Worm (Caenorhabditis elegans) whole organism, L2 larva: Measurements from ENCODE around the gene M199.135.

Experiments
- C34F6.9 ChIP-seq: fragments of 150-350 bp; optimal IDR thresholded peaks from 2 replicates; lab custom pipeline; 2014; ENCODE audit warnings: missing biosample characterization, missing genetic modification characterization
- R02D3.7 ChIP-seq: fragments of 150-350 bp; optimal IDR thresholded peaks from 2 replicates; lab custom pipeline; 2014; ENCODE audit warnings: missing biosample characterization, missing genetic modification characterization
- Y55F3AM.14 ChIP-seq: fragments of 200-800 bp; sonication (Bioruptor generic); optimal IDR thresholded peaks from 2 replicates; lab custom pipeline; 2018; ENCODE audit warnings: mild to moderate bottlenecking, missing genetic modification characterization, missing compliant biosample characterization
- alr-1 ChIP-seq: fragments of 150-350 bp; optimal IDR thresholded peaks from 2 replicates; lab custom pipeline; 2014; ENCODE audit warnings: missing biosample characterization, missing genetic modification characterization
- ama-1 ChIP-seq: fragments of 150-350 bp; optimal IDR thresholded peaks from 2 replicates; lab custom pipeline; 2018; ENCODE audit warnings: inconsistent platforms
- ceh-16 ChIP-seq: fragments of 150-350 bp; optimal IDR thresholded peaks from 2 replicates; lab custom pipeline; 2014; ENCODE audit warnings: missing biosample characterization, missing genetic modification characterization
- crh-2 ChIP-seq: sonication (generic microtip); optimal IDR thresholded peaks from 2 replicates; lab custom pipeline; 2017; ENCODE audit warnings: missing biosample characterization, missing genetic modification characterization
- dmd-4 ChIP-seq: sonication (generic microtip); optimal IDR thresholded peaks from 2 replicates; lab custom pipeline; 2017; ENCODE audit warnings: missing biosample characterization, missing genetic modification characterization
- egl-27 ChIP-seq: sonication (generic microtip); optimal IDR thresholded peaks from 3 replicates; lab custom pipeline; 2017; ENCODE audit warnings: missing biosample characterization, missing genetic modification reagents, missing genetic modification characterization
- elt-1 ChIP-seq: fragments of 150-350 bp; optimal IDR thresholded peaks from 2 replicates; lab custom pipeline; 2014; ENCODE audit warnings: missing biosample characterization, missing genetic modification characterization
- fos-1 ChIP-seq: fragments of 150-350 bp; optimal IDR thresholded peaks from 2 replicates; lab custom pipeline; 2014; ENCODE audit warnings: missing biosample characterization, missing genetic modification characterization
- gmeb-1 ChIP-seq: fragments of 150-350 bp; optimal IDR thresholded peaks from 2 replicates; lab custom pipeline; 2014; ENCODE audit warnings: missing biosample characterization, missing genetic modification characterization
- lin-11 ChIP-seq: fragments of 150-350 bp; sonication (generic microtip); optimal IDR thresholded peaks from 2 replicates; lab custom pipeline; 2014; ENCODE audit warnings: missing biosample characterization, missing genetic modification characterization, inconsistent platforms, mixed read lengths
- lin-13 ChIP-seq: fragments of 150-350 bp; optimal IDR thresholded peaks from 2 replicates; lab custom pipeline; 2014; ENCODE audit warnings: missing biosample characterization, missing genetic modification reagents, missing genetic modification characterization
- lin-39 ChIP-seq: fragments of 150-350 bp; optimal IDR thresholded peaks from 2 replicates; lab custom pipeline; 2014; ENCODE audit warnings: missing biosample characterization, missing genetic modification reagents, missing genetic modification characterization
- lsy-2 ChIP-seq, 2 experiments: fragments of 150-350 bp in 1 of 2; sonication (generic microtip) in 1 of 2; optimal IDR thresholded peaks; 2 replicates each; lab custom pipeline; 2014 to 2017; ENCODE audit warnings: missing biosample characterization in 2 of 2, missing genetic modification characterization in 2 of 2
- mab-5 ChIP-seq: fragments of 150-350 bp; optimal IDR thresholded peaks from 2 replicates; lab custom pipeline; 2014; ENCODE audit warnings: missing biosample characterization, missing genetic modification characterization
- mbf-1 ChIP-seq: sonication (generic microtip); optimal IDR thresholded peaks from 2 replicates; lab custom pipeline; 2017; ENCODE audit warnings: missing biosample characterization, missing genetic modification characterization
- mdl-1 ChIP-seq, 2 experiments: fragments of 150-350 bp in 1 of 2; sonication (generic microtip) in 1 of 2; optimal IDR thresholded peaks; 2 replicates each; lab custom pipeline; 2017; ENCODE audit warnings: missing biosample characterization in 2 of 2, missing genetic modification characterization in 2 of 2
- nhr-10 ChIP-seq: sonication (generic microtip); optimal IDR thresholded peaks from 2 replicates; lab custom pipeline; 2017; ENCODE audit warnings: missing biosample characterization, missing genetic modification characterization
- nhr-12 ChIP-seq: fragments of 150-350 bp; optimal IDR thresholded peaks from 2 replicates; lab custom pipeline; 2014; ENCODE audit warnings: missing biosample characterization, missing genetic modification characterization
- nhr-23 ChIP-seq: fragments of 150-350 bp; optimal IDR thresholded peaks from 2 replicates; lab custom pipeline; 2014; ENCODE audit warnings: missing biosample characterization, missing genetic modification reagents, missing genetic modification characterization
- nhr-25 ChIP-seq: fragments of 150-350 bp; sonication (generic microtip); optimal IDR thresholded peaks from 3 replicates; lab custom pipeline; 2014; ENCODE audit warnings: missing biosample characterization, missing genetic modification characterization
- nhr-6 ChIP-seq: fragments of 150-350 bp; optimal IDR thresholded peaks from 2 replicates; lab custom pipeline; 2014; ENCODE audit warnings: missing biosample characterization, missing genetic modification characterization
- nhr-77 ChIP-seq: fragments of 150-350 bp; optimal IDR thresholded peaks from 2 replicates; lab custom pipeline; 2014; ENCODE audit warnings: missing biosample characterization, missing genetic modification characterization
- peb-1 ChIP-seq: fragments of 150-350 bp; optimal IDR thresholded peaks from 2 replicates; lab custom pipeline; 2014; ENCODE audit warnings: missing biosample characterization, missing genetic modification characterization
- sem-4 ChIP-seq: fragments of 150-350 bp; optimal IDR thresholded peaks from 2 replicates; lab custom pipeline; 2014; ENCODE audit warnings: missing biosample characterization, missing genetic modification reagents, missing genetic modification characterization
- skn-1 ChIP-seq: sonication (generic microtip); optimal IDR thresholded peaks from 2 replicates; lab custom pipeline; 2017; ENCODE audit warnings: missing biosample characterization, missing genetic modification characterization
- sma-3 ChIP-seq: sonication (generic microtip); optimal IDR thresholded peaks from 2 replicates; lab custom pipeline; 2016; ENCODE audit warnings: missing genetic modification reagents, missing genetic modification characterization, missing compliant biosample characterization
- sma-9 ChIP-seq, 2 experiments: fragments of 150-350 bp in 1 of 2; sonication (generic microtip) in 1 of 2; optimal IDR thresholded peaks; 2 replicates each; lab custom pipeline; 2014 to 2016; ENCODE audit warnings: missing genetic modification characterization in 2 of 2, mild to moderate bottlenecking in 1 of 2, missing biosample characterization in 1 of 2, missing compliant biosample characterization in 1 of 2, missing genetic modification reagents in 1 of 2, moderate library complexity in 1 of 2
- snpc-4 ChIP-seq: fragments of 150-350 bp; optimal IDR thresholded peaks from 2 replicates; lab custom pipeline; 2014; ENCODE audit warnings: missing biosample characterization, missing genetic modification characterization
- unc-39 ChIP-seq: fragments of 150-350 bp; optimal IDR thresholded peaks from 2 replicates; lab custom pipeline; 2014; ENCODE audit warnings: missing biosample characterization, missing genetic modification characterization
- unc-55 ChIP-seq: fragments of 150-350 bp; sonication (generic microtip); optimal IDR thresholded peaks from 3 replicates; lab custom pipeline; 2014; ENCODE audit warnings: missing biosample characterization, missing genetic modification reagents, missing genetic modification characterization
- unc-62 ChIP-seq: fragments of 150-350 bp; optimal IDR thresholded peaks from 2 replicates; lab custom pipeline; 2014; ENCODE audit warnings: missing biosample characterization, missing genetic modification reagents, missing genetic modification characterization
- zag-1 ChIP-seq: fragments of 150-350 bp; optimal IDR thresholded peaks from 2 replicates; lab custom pipeline; 2014; ENCODE audit warnings: missing biosample characterization, missing genetic modification characterization
- ztf-11 ChIP-seq: sonication (generic microtip); optimal IDR thresholded peaks from 2 replicates; lab custom pipeline; 2017; ENCODE audit warnings: missing biosample characterization, missing genetic modification characterization
- ztf-4 ChIP-seq: fragments of 150-350 bp; optimal IDR thresholded peaks from 2 replicates; lab custom pipeline; 2014; ENCODE audit warnings: missing biosample characterization, missing genetic modification characterization

The M199.135 gene

DNA sequence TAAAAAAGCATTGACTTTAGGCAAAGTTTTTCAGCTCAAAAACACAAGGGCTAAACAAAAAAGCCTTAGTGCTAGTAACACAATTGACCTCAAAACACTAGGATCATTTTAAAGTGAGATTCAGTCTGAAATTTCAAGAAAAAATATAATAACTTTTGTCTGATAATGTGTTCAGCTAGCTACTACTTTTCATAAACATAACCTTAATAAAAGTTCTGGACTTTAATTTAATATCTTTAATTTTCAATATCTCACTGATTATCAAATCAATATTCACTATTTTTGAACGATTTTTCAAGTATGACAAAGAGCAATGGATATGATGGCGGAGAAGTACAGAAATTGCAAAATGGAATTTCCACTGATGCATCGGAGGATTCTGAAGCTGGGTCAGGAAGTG is at the start of gene M199.135:
TSS of gene M199.135 (plus strand) at position 301 of the 400 bp plus-strand sequence.
- TF ChIP-seq nhr-12 (tag; lab: Kevin White, UChicago) (no peak), nhr-6 (tag; lab: Kevin White, UChicago) (no peak), sma-3 (no peak), lin-11 (tag; lab: Kevin White, UChicago) (no peak), skn-1 (tag; lab: Kevin White, UChicago) (no peak), lin-13 (no peak), Y55F3AM.14 (GFP tag; lab: Kevin White, UChicago) (no peak)

DNA sequence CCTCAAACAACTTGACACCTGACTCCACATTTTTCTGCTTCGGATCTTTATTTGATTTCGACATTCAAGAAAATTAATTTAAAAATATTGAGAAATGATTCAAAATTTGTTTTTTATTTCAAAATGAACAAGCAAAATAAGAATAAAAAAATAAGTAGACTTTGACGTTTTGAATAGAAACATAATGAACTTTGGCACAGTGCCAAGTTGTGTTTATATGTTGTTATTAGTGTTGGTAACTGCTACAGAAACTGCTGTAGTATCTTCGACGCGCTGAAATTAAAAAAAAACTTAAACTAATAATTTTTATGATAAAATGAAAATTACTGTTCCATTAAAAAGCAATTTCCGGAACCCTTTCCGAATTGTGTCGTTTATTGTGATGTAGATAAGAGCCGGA is 48.8 kb upstream of the M199.135 start, which contains the start of gene Y41E3.18:
TSS of gene Y41E3.18 (minus strand) at position 101 of the 400 bp plus-strand sequence.
- TF ChIP-seq lin-11 (tag; lab: Kevin White, UChicago) (no peak), gmeb-1 (no peak), alr-1 (tag; lab: Kevin White, UChicago) (no peak), elt-1 (no peak), mdl-1 (tag; optimal IDR thresholded peaks at IDR 0.05; lab: Kevin White, UChicago) (no peak), nhr-23 (no peak), mab-5 (no peak), ama-1 (no peak), ztf-11 (tag; lab: Kevin White, UChicago) (no peak), skn-1 (tag; lab: Kevin White, UChicago) (no peak), snpc-4 (tag; lab: Kevin White, UChicago) (no peak), unc-62 (GFP tag; lab: Kevin White, UChicago) (no peak), lsy-2 (tag; optimal IDR thresholded peaks at IDR 0.05; lab: Kevin White, UChicago) (no peak), crh-2 (tag; lab: Kevin White, UChicago) (no peak), zag-1 (tag; lab: Kevin White, UChicago) (no peak), R02D3.7 (tag; lab: Kevin White, UChicago) (no peak), nhr-10 (tag; lab: Kevin White, UChicago) (no peak), unc-39 (tag; lab: Kevin White, UChicago) (no peak), ceh-16 (tag; lab: Kevin White, UChicago) (no peak), sma-9 (GFP tag; optimal IDR thresholded peaks at IDR 0.05; lab: Kevin White, UChicago) (no peak), sma-9 (tag; optimal IDR thresholded peaks at IDR 0.05; lab: Kevin White, UChicago) (no peak)

DNA sequence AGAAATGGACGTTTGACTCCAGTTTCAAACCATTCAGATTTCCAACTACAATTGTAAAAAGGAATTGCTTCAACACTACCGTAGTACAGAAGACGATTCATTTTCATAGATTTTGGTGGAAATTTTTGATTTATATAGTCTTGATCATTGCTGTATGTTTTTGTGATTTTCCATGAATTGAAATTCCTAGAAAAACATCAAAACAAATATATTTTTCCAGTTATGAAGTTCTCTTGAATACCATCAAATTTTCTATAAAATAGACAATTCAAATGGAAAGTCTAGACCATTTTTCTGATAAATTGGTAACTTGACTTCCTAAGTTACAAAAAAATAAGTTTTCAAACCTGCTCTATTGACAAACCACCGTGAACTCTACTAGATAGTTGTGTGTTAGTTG is 45.6 kb upstream of the M199.135 start, which contains the start of gene srt-48:
TSS of gene srt-48 (minus strand) at position 101 of the 400 bp plus-strand sequence.
- TF ChIP-seq unc-39 (tag; lab: Kevin White, UChicago) (no peak), egl-27 (tag; lab: Kevin White, UChicago) (no peak), C34F6.9 (tag; lab: Kevin White, UChicago) (no peak), lin-13 (no peak), mbf-1 (no peak), peb-1 (tag; lab: Kevin White, UChicago) (no peak), gmeb-1 (no peak), sma-9 (GFP tag; optimal IDR thresholded peaks at IDR 0.05; lab: Kevin White, UChicago) (no peak), sma-9 (tag; optimal IDR thresholded peaks at IDR 0.05; lab: Kevin White, UChicago) (no peak), dmd-4 (no peak), nhr-12 (tag; lab: Kevin White, UChicago) (no peak), fos-1 (no peak), Y55F3AM.14 (GFP tag; lab: Kevin White, UChicago) (no peak), nhr-25 (tag; lab: Kevin White, UChicago) (no peak)

DNA sequence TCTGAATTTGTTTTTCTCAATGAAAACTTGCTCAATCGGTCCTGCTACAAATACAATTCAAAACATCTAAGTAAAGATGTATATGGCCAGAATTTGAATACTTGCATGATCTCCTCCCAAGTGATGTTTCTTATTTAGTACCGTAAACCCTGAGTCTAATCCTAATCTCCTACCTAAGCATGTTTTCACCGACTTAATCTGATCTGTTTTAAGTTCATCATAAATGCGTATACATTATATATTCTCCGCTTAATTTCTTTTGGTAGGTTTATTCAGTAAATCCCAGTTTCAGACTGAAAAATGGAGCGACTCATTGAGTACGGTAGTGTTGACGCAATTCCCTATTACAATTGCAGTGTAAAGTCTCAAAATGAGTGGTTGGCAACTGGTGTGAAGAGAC is 40.0 kb upstream of the M199.135 start, which contains the start of gene srt-50:
TSS of gene srt-50 (plus strand) at position 301 of the 400 bp plus-strand sequence.
- TF ChIP-seq mdl-1 (tag; optimal IDR thresholded peaks at IDR 0.05; lab: Kevin White, UChicago) (no peak), dmd-4 (no peak), nhr-6 (tag; lab: Kevin White, UChicago) (no peak), egl-27 (tag; lab: Kevin White, UChicago) (no peak), alr-1 (tag; lab: Kevin White, UChicago) (no peak), mbf-1 (no peak), C34F6.9 (tag; lab: Kevin White, UChicago) (no peak), unc-55 (GFP tag; lab: Kevin White, UChicago) (no peak), nhr-77 (tag; lab: Kevin White, UChicago) (no peak), lin-39 (no peak), sem-4 (tag; lab: Kevin White, UChicago) (no peak), lsy-2 (tag; optimal IDR thresholded peaks at IDR 0.05; lab: Kevin White, UChicago) (no peak), unc-39 (tag; lab: Kevin White, UChicago) (no peak), sma-9 (GFP tag; optimal IDR thresholded peaks at IDR 0.05; lab: Kevin White, UChicago) (no peak), sma-9 (tag; optimal IDR thresholded peaks at IDR 0.05; lab: Kevin White, UChicago) (no peak), nhr-10 (tag; lab: Kevin White, UChicago) (no peak), ceh-16 (tag; lab: Kevin White, UChicago) (no peak), ztf-4 (tag; lab: Kevin White, UChicago) (no peak), Y55F3AM.14 (GFP tag; lab: Kevin White, UChicago) (no peak), peb-1 (tag; lab: Kevin White, UChicago) (no peak), snpc-4 (tag; lab: Kevin White, UChicago) (no peak)
